Fruit fly (Drosophila melanogaster) whole organism, embryonic: ENCODE results near the gene CG31230.

Experiments used
- ATbp ChIP-seq: fragments of 200-800 bp; sonication (Bioruptor generic); optimal IDR thresholded peaks from 2 replicates; lab custom pipeline; 2017; ENCODE audit warnings: missing biosample characterization, mild to moderate bottlenecking, missing genetic modification characterization, missing genetic modification reagents
- Atf6 ChIP-seq: fragments of 200-800 bp; sonication (Bioruptor generic); IDR thresholded peaks from 2 replicates; pipeline ENCODE4 v1.3.6; 2022; ENCODE audit warnings: missing biosample characterization, missing genetic modification characterization
- B-H2 ChIP-seq: fragments of 200-800 bp; sonication (Bioruptor generic); optimal IDR thresholded peaks from 2 replicates; lab custom pipeline; 2018; ENCODE audit warnings: missing biosample characterization, mild to moderate bottlenecking, missing genetic modification characterization
- CG10979 ChIP-seq: fragments of 200-800 bp; sonication (Bioruptor generic); optimal IDR thresholded peaks from 2 replicates; lab custom pipeline; 2018; ENCODE audit warnings: missing biosample characterization, mild to moderate bottlenecking, missing genetic modification characterization, moderate library complexity
- CG11695 ChIP-seq: fragments of 200-800 bp; sonication (Bioruptor generic); IDR thresholded peaks from 3 replicates; pipeline ENCODE4 v1.3.6; 2022; ENCODE audit warnings: missing biosample characterization, missing genetic modification characterization
- CG12219 ChIP-seq: fragments of 200-800 bp; sonication (Bioruptor generic); optimal IDR thresholded peaks from 3 replicates; lab custom pipeline; 2018; ENCODE audit warnings: missing biosample characterization, mild to moderate bottlenecking, missing genetic modification characterization
- CG12236 ChIP-seq: fragments of 200-800 bp; sonication (Bioruptor generic); optimal IDR thresholded peaks from 2 replicates; lab custom pipeline; 2016; ENCODE audit warnings: missing biosample characterization, missing genetic modification characterization
- CG12299 ChIP-seq: fragments of 200-800 bp; sonication (Bioruptor generic); optimal IDR thresholded peaks from 2 replicates; lab custom pipeline; 2018; ENCODE audit warnings: missing biosample characterization, mild to moderate bottlenecking, missing genetic modification characterization
- CG14441 ChIP-seq: fragments of 200-800 bp; sonication (Bioruptor generic); IDR thresholded peaks from 2 replicates; pipeline ENCODE4 v1.3.6; 2022; ENCODE audit warnings: missing biosample characterization, missing genetic modification characterization
- CG1529 ChIP-seq: fragments of 200-800 bp; sonication (Bioruptor generic); optimal IDR thresholded peaks from 3 replicates; lab custom pipeline; 2018; ENCODE audit warnings: missing biosample characterization, missing genetic modification characterization
- CG17186 ChIP-seq: fragments of 200-800 bp; sonication (Bioruptor generic); optimal IDR thresholded peaks from 3 replicates; lab custom pipeline; 2017; ENCODE audit warnings: missing biosample characterization, missing genetic modification reagents, missing genetic modification characterization
- CG1792 ChIP-seq: fragments of 200-800 bp; sonication (Bioruptor generic); optimal IDR thresholded peaks from 2 replicates; lab custom pipeline; 2016; ENCODE audit warnings: missing biosample characterization, missing genetic modification characterization
- CG18011 ChIP-seq: fragments of 200-800 bp; sonication (Bioruptor generic); optimal IDR thresholded peaks from 2 replicates; lab custom pipeline; 2017; ENCODE audit warnings: missing biosample characterization, missing genetic modification characterization, mild to moderate bottlenecking, moderate library complexity, missing genotype
- CG2202 ChIP-seq: fragments of 200-800 bp; sonication (Bioruptor generic); optimal IDR thresholded peaks from 2 replicates; lab custom pipeline; 2018; ENCODE audit warnings: missing biosample characterization, mild to moderate bottlenecking, missing genetic modification characterization
- CG30403 ChIP-seq: fragments of 200-800 bp; sonication (Bioruptor generic); optimal IDR thresholded peaks from 3 replicates; lab custom pipeline; 2016; ENCODE audit warnings: missing biosample characterization, missing genetic modification characterization
- CG3995 ChIP-seq: fragments of 200-800 bp; sonication (Bioruptor generic); optimal IDR thresholded peaks from 3 replicates; lab custom pipeline; 2016; ENCODE audit warnings: missing biosample characterization, missing genetic modification characterization
- CG4328 ChIP-seq: fragments of 200-800 bp; sonication (Bioruptor generic); optimal IDR thresholded peaks from 3 replicates; lab custom pipeline; 2017; ENCODE audit warnings: missing biosample characterization, missing genetic modification reagents, missing genetic modification characterization
- CG5180 ChIP-seq: fragments of 200-800 bp; sonication (Bioruptor generic); optimal IDR thresholded peaks from 3 replicates; lab custom pipeline; 2017; ENCODE audit warnings: missing biosample characterization, missing genetic modification characterization, mild to moderate bottlenecking, moderate library complexity, missing genetic modification reagents
- CG6175 ChIP-seq: fragments of 200-800 bp; sonication (Bioruptor generic); IDR thresholded peaks from 3 replicates; pipeline ENCODE4 v1.3.6; 2022; ENCODE audit warnings: missing biosample characterization, missing genetic modification characterization
- CG6854 ChIP-seq: fragments of 200-800 bp; sonication (Bioruptor generic); optimal IDR thresholded peaks from 3 replicates; lab custom pipeline; 2017; ENCODE audit warnings: missing biosample characterization, mild to moderate bottlenecking, missing genetic modification characterization
- CG9932 ChIP-seq: fragments of 200-800 bp; sonication (Bioruptor generic); IDR thresholded peaks from 2 replicates; pipeline ENCODE4 v1.3.6; 2022; ENCODE audit warnings: missing biosample characterization, missing genetic modification characterization
- CHES-1-like ChIP-seq: fragments of 200-800 bp; sonication (Bioruptor generic); optimal IDR thresholded peaks from 2 replicates; lab custom pipeline; 2016; ENCODE audit warnings: missing biosample characterization, missing genetic modification characterization
- Camta ChIP-seq: fragments of 200-800 bp; sonication (Bioruptor generic); optimal IDR thresholded peaks from 2 replicates; lab custom pipeline; 2016; ENCODE audit warnings: missing biosample characterization, missing genetic modification characterization
- Doc3 ChIP-seq: fragments of 200-800 bp; sonication (Bioruptor generic); IDR thresholded peaks from 3 replicates; pipeline ENCODE4 v1.3.6; 2022; ENCODE audit warnings: missing biosample characterization, missing genetic modification characterization; ENCODE audit not compliant: partially characterized antibody
- GATAe ChIP-seq: fragments of 200-800 bp; sonication (Bioruptor generic); conservative IDR thresholded peaks from 2 replicates; pipeline ENCODE4 v1.3.6; 2022; ENCODE audit warnings: missing biosample characterization, missing genetic modification characterization
- HLH3B ChIP-seq: fragments of 200-800 bp; sonication (Bioruptor generic); IDR thresholded peaks from 2 replicates; pipeline ENCODE4 v1.3.6; 2022; ENCODE audit warnings: missing biosample characterization, missing genetic modification characterization
- Hr39 ChIP-seq: fragments of >200 bp; optimal IDR thresholded peaks from 2 replicates; lab custom pipeline; 2017
- Hr51 ChIP-seq, 2 experiments: fragments of 200-800 bp; sonication (Bioruptor generic); optimal IDR thresholded peaks; 2 replicates in 1 of 2; 3 replicates in 1 of 2; lab custom pipeline; 2016 to 2018; ENCODE audit warnings: missing biosample characterization in 2 of 2, missing genetic modification characterization in 2 of 2, mild to moderate bottlenecking in 1 of 2, moderate library complexity in 1 of 2
- Lim3 ChIP-seq: fragments of 200-800 bp; sonication (Bioruptor generic); IDR thresholded peaks from 2 replicates; pipeline ENCODE4 v1.3.6; 2022; ENCODE audit warnings: missing biosample characterization, missing genetic modification characterization
- Mrtf ChIP-seq: fragments of 200-800 bp; sonication (Bioruptor generic); IDR thresholded peaks from 3 replicates; pipeline ENCODE4 v1.3.6; 2022; ENCODE audit warnings: missing biosample characterization, missing genetic modification characterization
- NC2α ChIP-seq: fragments of 200-800 bp; sonication (Bioruptor generic); optimal IDR thresholded peaks from 2 replicates; lab custom pipeline; 2016; ENCODE audit warnings: missing biosample characterization, missing genetic modification characterization
- Optix ChIP-seq: fragments of 200-800 bp; sonication (Bioruptor generic); IDR thresholded peaks from 3 replicates; pipeline ENCODE4 v1.3.6; 2022; ENCODE audit warnings: missing biosample characterization, missing genetic modification characterization
- Spps ChIP-seq: fragments of 200-800 bp; sonication (Bioruptor generic); optimal IDR thresholded peaks from 2 replicates; lab custom pipeline; 2018; ENCODE audit warnings: missing biosample characterization, mild to moderate bottlenecking, missing genetic modification characterization
- bowl ChIP-seq: fragments of 200-800 bp; sonication (Bioruptor generic); IDR thresholded peaks from 2 replicates; pipeline ENCODE4 v1.3.6; 2022; ENCODE audit warnings: missing biosample characterization, missing genetic modification characterization
- cas ChIP-seq: fragments of 200-800 bp; sonication (Bioruptor generic); IDR thresholded peaks from 2 replicates; pipeline ENCODE4 v1.3.6; 2022; ENCODE audit warnings: missing biosample characterization, missing genetic modification characterization
- crp ChIP-seq, 2 experiments: fragments of 200-800 bp; sonication (Bioruptor generic); optimal IDR thresholded peaks; 2 replicates in 1 of 2; 3 replicates in 1 of 2; lab custom pipeline; 2017; ENCODE audit warnings: missing biosample characterization in 2 of 2, missing genetic modification characterization in 2 of 2, mild to moderate bottlenecking in 1 of 2, moderate library complexity in 1 of 2
- dimm ChIP-seq: fragments of 200-800 bp; sonication (Bioruptor generic); IDR thresholded peaks from 2 replicates; pipeline ENCODE4 v1.3.6; 2022; ENCODE audit warnings: missing biosample characterization, missing genetic modification characterization
- hbn ChIP-seq: fragments of 200-800 bp; sonication (Bioruptor generic); IDR thresholded peaks from 2 replicates; pipeline ENCODE4 v1.3.6; 2022; ENCODE audit warnings: missing biosample characterization, missing genetic modification characterization; ENCODE audit not compliant: partially characterized antibody
- kah ChIP-seq: fragments of 200-800 bp; sonication (Bioruptor generic); optimal IDR thresholded peaks from 2 replicates; lab custom pipeline; 2018; ENCODE audit warnings: missing biosample characterization, mild to moderate bottlenecking, missing genetic modification characterization
- lov ChIP-seq, 2 experiments: fragments of 200-800 bp in 1 of 2; fragments of >200 bp in 1 of 2; sonication (Bioruptor generic) in 1 of 2; IDR thresholded peaks in 1 of 2; optimal IDR thresholded peaks in 1 of 2; 2 replicates in 1 of 2; 3 replicates in 1 of 2; pipeline versions ENCODE4 v1.3.6 to Lab custom; 2017 to 2022; ENCODE audit warnings: missing biosample characterization in 1 of 2, missing genetic modification characterization in 1 of 2
- mirr ChIP-seq: fragments of 200-800 bp; sonication (Bioruptor generic); optimal IDR thresholded peaks from 3 replicates; lab custom pipeline; 2018; ENCODE audit warnings: missing biosample characterization, mild to moderate bottlenecking, missing genetic modification characterization
- peb ChIP-seq: fragments of 200-800 bp; sonication (Bioruptor generic); IDR thresholded peaks from 2 replicates; pipeline ENCODE4 v1.3.6; 2022; ENCODE audit warnings: missing biosample characterization, missing genetic modification characterization
- so ChIP-seq: fragments of 200-800 bp; sonication (Bioruptor generic); IDR thresholded peaks from 3 replicates; pipeline ENCODE4 v1.3.6; 2022; ENCODE audit warnings: missing biosample characterization, missing genetic modification characterization
- sob ChIP-seq: fragments of 200-800 bp; sonication (Bioruptor generic); IDR thresholded peaks from 2 replicates; pipeline ENCODE4 v1.3.6; 2022; ENCODE audit warnings: missing biosample characterization, missing genetic modification characterization
- sr ChIP-seq: fragments of 200-800 bp; sonication (Bioruptor generic); IDR thresholded peaks from 3 replicates; pipeline ENCODE4 v1.3.6; 2022; ENCODE audit warnings: missing biosample characterization, missing genetic modification characterization
- tin ChIP-seq: fragments of 200-800 bp; sonication (Bioruptor generic); optimal IDR thresholded peaks from 3 replicates; lab custom pipeline; 2016; ENCODE audit warnings: missing biosample characterization, missing genetic modification characterization
- tio ChIP-seq: fragments of 200-800 bp; sonication (Bioruptor generic); optimal IDR thresholded peaks from 2 replicates; lab custom pipeline; 2017; ENCODE audit warnings: missing biosample characterization, missing genetic modification characterization, inconsistent platforms
- unpg ChIP-seq: fragments of 200-800 bp; sonication (Bioruptor generic); optimal IDR thresholded peaks from 3 replicates; lab custom pipeline; 2018; ENCODE audit warnings: missing biosample characterization, mild to moderate bottlenecking, missing genetic modification characterization, moderate library complexity
- wor ChIP-seq: fragments of 200-800 bp; sonication (Bioruptor generic); IDR thresholded peaks from 2 replicates; pipeline ENCODE4 v1.3.6; 2022; ENCODE audit warnings: missing biosample characterization, missing genetic modification characterization

The CG31230 gene

DNA sequence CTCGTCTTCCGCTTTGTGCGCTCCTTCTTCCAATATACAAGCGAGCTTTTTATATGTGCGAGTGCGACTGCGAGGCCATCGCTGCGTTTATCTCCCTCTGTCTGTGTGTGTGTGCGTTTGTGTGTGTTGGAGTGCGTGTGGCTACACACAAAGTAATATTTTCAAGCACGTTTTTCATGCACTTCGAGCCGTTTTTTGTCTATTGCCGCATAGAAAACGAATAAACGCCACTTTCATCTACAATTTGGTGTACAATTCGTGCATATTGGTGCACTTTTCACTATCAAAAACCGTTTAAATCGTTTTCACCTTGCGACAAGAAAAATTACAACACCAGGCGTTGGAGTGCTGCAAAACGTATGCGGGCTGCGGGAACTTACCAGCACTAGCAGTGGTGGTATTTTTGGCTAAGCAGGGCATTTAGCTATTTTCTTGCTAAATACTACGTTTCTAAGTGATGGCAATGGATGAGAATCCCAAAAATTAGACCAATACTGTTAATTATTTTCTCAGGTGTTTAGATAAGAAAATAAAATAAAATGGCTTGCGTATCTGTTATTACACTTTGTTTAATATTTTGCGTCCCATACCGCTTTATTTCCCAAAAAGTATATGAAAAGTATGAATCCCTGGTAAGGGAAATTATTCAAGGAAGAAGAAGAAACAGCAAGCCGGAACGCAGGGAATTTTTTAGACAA, 12.4 kb upstream of the CG31230 start, which contains the start of the genes CG31224 and CstF64 (continued):
- peak; percentile 63; the same call in 2 of the 3 replicates for TF ChIP-seq Mrtf (GFP tag; lab: Robert Waterston, UW)
- TF ChIP-seq CG6854 (GFP tag; lab: Kevin White, UChicago) = peak; percentile 27
- TF ChIP-seq CG6175 (GFP tag; lab: Robert Waterston, UW) = peak; percentile 63; the same call in 1 of the 3 replicates
- no peak for TF ChIP-seq mirr
- TF ChIP-seq ATbp (GFP tag; lab: Kevin White, UChicago) = peak; percentile 35
- peak; percentile 46; the same call in 1 of the 2 replicates for TF ChIP-seq dimm (GFP tag; lab: Robert Waterston, UW)
- TF ChIP-seq CG14441 (GFP tag; lab: Robert Waterston, UW) = peak; percentile 85
- TF ChIP-seq hbn (GFP tag; lab: Robert Waterston, UW) = no peak
- peak in 1 of 2 experiments; percentile 63 for TF ChIP-seq crp (GFP tag; optimal IDR thresholded peaks at IDR 0.05; lab: Kevin White, UChicago)
- TF ChIP-seq CG10979 (tag; lab: Kevin White, UChicago) = peak; percentile 76
- peak; percentile 54 for TF ChIP-seq CG12299 (tag; lab: Kevin White, UChicago)
- TF ChIP-seq CG2202 (tag; lab: Kevin White, UChicago) = peak; percentile 67
- peak; percentile 84 for TF ChIP-seq Camta
- TF ChIP-seq Spps (tag; lab: Kevin White, UChicago) = peak; percentile 73
- no peak for TF ChIP-seq CG5180 (GFP tag; lab: Kevin White, UChicago)
- peak; percentile 68 for TF ChIP-seq CG4328 (GFP tag; lab: Kevin White, UChicago)
- peak; percentile 42 for TF ChIP-seq CG12219 (GFP tag; lab: Kevin White, UChicago)
- no peak for TF ChIP-seq CG18011 (GFP tag; lab: Kevin White, UChicago)
- peak; percentile 8 for TF ChIP-seq kah
- peak; percentile 93 for TF ChIP-seq CG9932 (GFP tag; lab: Robert Waterston, UW)
- peak; percentile 73 for TF ChIP-seq Atf6
- peak; percentile 92 for TF ChIP-seq CHES-1-like
- peak; percentile 83 for TF ChIP-seq CG1792 (GFP tag; lab: Kevin White, UChicago)
- peak; percentile 56; the same call in 1 of the 3 replicates for TF ChIP-seq Optix (GFP tag; lab: Robert Waterston, UW)
- TF ChIP-seq tin (GFP tag; lab: Kevin White, UChicago) = peak; percentile 87
- peak; percentile 67 for TF ChIP-seq CG12236 (GFP tag; lab: Kevin White, UChicago)
- no peak for TF ChIP-seq CG1529
- TF ChIP-seq GATAe = 0 out of 2 replicates have a peak, but pooled peaks have one; percentile 51
- TF ChIP-seq CG11695 (GFP tag; lab: Robert Waterston, UW) = peak; percentile 65
- TF ChIP-seq CG30403 (GFP tag; lab: Kevin White, UChicago) = peak; percentile 94
- no peak for TF ChIP-seq tio (GFP tag; lab: Kevin White, UChicago)
- TF ChIP-seq Hr39 (lab: Kevin White, UChicago) = no peak
- TF ChIP-seq wor = peak; percentile 71
- peak; percentile 69 for TF ChIP-seq NC2α (GFP tag; lab: Kevin White, UChicago)
- TF ChIP-seq Doc3 (GFP tag; lab: Robert Waterston, UW) = no peak
- 0 out of 3 replicates have a peak, but pooled peaks have one; percentile 4 for TF ChIP-seq sr (GFP tag; lab: Robert Waterston, UW)
- TF ChIP-seq cas (GFP tag; lab: Robert Waterston, UW) = peak; percentile 51; the same call in 1 of the 2 replicates
- peak; percentile 87 for TF ChIP-seq B-H2 (GFP tag; lab: Kevin White, UChicago)
- peak; percentile 66 for TF ChIP-seq CG17186 (GFP tag; lab: Kevin White, UChicago)
- TF ChIP-seq CG3995 (GFP tag; lab: Kevin White, UChicago) = peak; percentile 58
- no peak for TF ChIP-seq Lim3
- peak; percentile 76 for TF ChIP-seq so
- no peak for TF ChIP-seq lov (optimal IDR thresholded peaks at IDR 0.05; lab: Kevin White, UChicago)
- peak; percentile 50; the same call in 1 of the 3 replicates for TF ChIP-seq lov (GFP tag; IDR thresholded peaks at IDR 0.05; lab: Robert Waterston, UW)
- no peak for TF ChIP-seq bowl (GFP tag; lab: Robert Waterston, UW)
- TF ChIP-seq unpg (GFP tag; lab: Kevin White, UChicago) = peak; percentile 83
- peak; percentile 75 for TF ChIP-seq HLH3B
- peak; percentile 71 for TF ChIP-seq peb (GFP tag; lab: Robert Waterston, UW)
- peak in 1 of 2 experiments; percentile 89 for TF ChIP-seq Hr51 (GFP tag; optimal IDR thresholded peaks at IDR 0.05; lab: Kevin White, UChicago)
- peak; percentile 85 for TF ChIP-seq sob (GFP tag; lab: Robert Waterston, UW)
